Fruit fly (Drosophila melanogaster) whole organism, embryonic: ENCODE data around the gene CCAP.
A peak's percentile ranks its signal among the peaks of the same experiment; 100 is the strongest.

Experiments
- Ada2b ChIP-seq: fragments of 200-800 bp; sonication (Bioruptor generic); IDR thresholded peaks from 2 replicates; pipeline ENCODE4 v1.3.6; 2022; ENCODE audit warnings: missing biosample characterization, missing genetic modification characterization
- Asciz ChIP-seq: fragments of 200-800 bp; sonication (Bioruptor generic); optimal IDR thresholded peaks from 2 replicates; lab custom pipeline; 2017; ENCODE audit warnings: missing biosample characterization, mild to moderate bottlenecking, missing genetic modification characterization, missing genetic modification reagents
- B-H2 ChIP-seq: fragments of 200-800 bp; sonication (Bioruptor generic); optimal IDR thresholded peaks from 2 replicates; lab custom pipeline; 2018; ENCODE audit warnings: missing biosample characterization, mild to moderate bottlenecking, missing genetic modification characterization
- CG10654 ChIP-seq: fragments of 200-800 bp; sonication (Bioruptor generic); optimal IDR thresholded peaks from 2 replicates; lab custom pipeline; 2016; ENCODE audit warnings: missing biosample characterization, missing genetic modification characterization
- CG11085 ChIP-seq: fragments of 200-800 bp; sonication (Bioruptor generic); IDR thresholded peaks from 2 replicates; pipeline ENCODE4 v1.3.6; 2022; ENCODE audit warnings: missing biosample characterization, missing genetic modification characterization
- CG12071 ChIP-seq: fragments of 200-800 bp; sonication (Bioruptor generic); optimal IDR thresholded peaks from 3 replicates; lab custom pipeline; 2018; ENCODE audit warnings: missing biosample characterization, mild to moderate bottlenecking, missing genetic modification characterization
- CG12104 ChIP-seq: fragments of 200-800 bp; sonication (Bioruptor generic); optimal IDR thresholded peaks from 3 replicates; lab custom pipeline; 2016; ENCODE audit warnings: missing biosample characterization, missing genetic modification characterization
- CG12236 ChIP-seq: fragments of 200-800 bp; sonication (Bioruptor generic); optimal IDR thresholded peaks from 2 replicates; lab custom pipeline; 2016; ENCODE audit warnings: missing biosample characterization, missing genetic modification characterization
- CG12769 ChIP-seq: fragments of 200-800 bp; sonication (Bioruptor generic); optimal IDR thresholded peaks from 2 replicates; lab custom pipeline; 2019; ENCODE audit warnings: missing biosample characterization, mild to moderate bottlenecking, missing genetic modification characterization, moderate library complexity
- CG13287 ChIP-seq: fragments of 200-800 bp; sonication (Bioruptor generic); IDR thresholded peaks from 2 replicates; pipeline ENCODE4 v1.3.6; 2022; ENCODE audit warnings: missing biosample characterization, missing genetic modification characterization; ENCODE audit not compliant: partially characterized antibody
- CG14014 ChIP-seq: fragments of 200-800 bp; sonication (Bioruptor generic); IDR thresholded peaks from 2 replicates; pipeline ENCODE4 v1.3.6; 2022; ENCODE audit warnings: missing biosample characterization, missing genetic modification characterization
- CG14050 ChIP-seq: fragments of 200-800 bp; sonication (Bioruptor generic); IDR thresholded peaks from 3 replicates; pipeline ENCODE4 v1.3.6; 2022; ENCODE audit warnings: missing biosample characterization, missing genetic modification characterization
- CG15073 ChIP-seq: fragments of 200-800 bp; sonication (Bioruptor generic); optimal IDR thresholded peaks from 2 replicates; lab custom pipeline; 2016; ENCODE audit warnings: missing biosample characterization, missing genetic modification characterization
- CG15696 ChIP-seq: fragments of 200-800 bp; sonication (Bioruptor generic); optimal IDR thresholded peaks from 2 replicates; lab custom pipeline; 2019; ENCODE audit warnings: missing biosample characterization, mild to moderate bottlenecking, missing genetic modification characterization, moderate library complexity
- CG16863 ChIP-seq: fragments of 200-800 bp; sonication (Bioruptor generic); optimal IDR thresholded peaks from 3 replicates; lab custom pipeline; 2016; ENCODE audit warnings: missing biosample characterization, missing genetic modification characterization
- CG2129 ChIP-seq: fragments of 200-800 bp; sonication (Bioruptor generic); IDR thresholded peaks from 2 replicates; pipeline ENCODE4 v1.3.6; 2022; ENCODE audit warnings: missing biosample characterization, missing genetic modification characterization; ENCODE audit not compliant: partially characterized antibody
- CG3163 ChIP-seq: fragments of 200-800 bp; sonication (Bioruptor generic); optimal IDR thresholded peaks from 3 replicates; lab custom pipeline; 2016; ENCODE audit warnings: missing biosample characterization, missing genetic modification characterization
- CG33213 ChIP-seq: fragments of 200-800 bp; sonication (Bioruptor generic); optimal IDR thresholded peaks from 3 replicates; lab custom pipeline; 2016; ENCODE audit warnings: missing biosample characterization, missing genetic modification characterization
- CG34376 ChIP-seq: fragments of 200-800 bp; sonication (Bioruptor generic); optimal IDR thresholded peaks from 2 replicates; lab custom pipeline; 2018; ENCODE audit warnings: missing biosample characterization, mild to moderate bottlenecking, missing genetic modification characterization
- CG3726 ChIP-seq: fragments of 200-800 bp; sonication (Bioruptor generic); IDR thresholded peaks from 3 replicates; pipeline ENCODE4, ENCODE4 v1.3.6; 2022; ENCODE audit warnings: missing biosample characterization, missing genetic modification characterization
- CG4730 ChIP-seq: fragments of 200-800 bp; sonication (Bioruptor generic); IDR thresholded peaks from 2 replicates; pipeline ENCODE4 v1.3.6; 2022; ENCODE audit warnings: missing biosample characterization, missing genetic modification characterization
- CG5180 ChIP-seq: fragments of 200-800 bp; sonication (Bioruptor generic); optimal IDR thresholded peaks from 3 replicates; lab custom pipeline; 2017; ENCODE audit warnings: missing biosample characterization, missing genetic modification characterization, mild to moderate bottlenecking, moderate library complexity, missing genetic modification reagents
- CG6689 ChIP-seq: fragments of 200-800 bp; sonication (Bioruptor generic); IDR thresholded peaks from 2 replicates; pipeline ENCODE4 v1.3.6; 2022; ENCODE audit warnings: missing biosample characterization, missing genetic modification characterization
- CG7271 ChIP-seq: fragments of 200-800 bp; sonication (Bioruptor generic); optimal IDR thresholded peaks from 2 replicates; lab custom pipeline; 2018; ENCODE audit warnings: missing biosample characterization, mild to moderate bottlenecking, missing genetic modification characterization, moderate library complexity
- D ChIP-seq, 2 experiments: fragments of 200-800 bp in 1 of 2; fragments of >200 bp in 1 of 2; sonication (Bioruptor generic) in 1 of 2; optimal IDR thresholded peaks; 2 replicates in 1 of 2; 3 replicates in 1 of 2; lab custom pipeline; 2017; ENCODE audit warnings: mild to moderate bottlenecking in 1 of 2, missing biosample characterization in 1 of 2, missing genetic modification characterization in 1 of 2, missing genetic modification reagents in 1 of 2
- Dbx ChIP-seq: fragments of 200-800 bp; sonication (Bioruptor generic); IDR thresholded peaks from 3 replicates; pipeline ENCODE4 v1.3.6; 2022; ENCODE audit warnings: missing biosample characterization, missing genetic modification characterization
- Elba2 ChIP-seq: fragments of 200-800 bp; sonication (Bioruptor generic); optimal IDR thresholded peaks from 3 replicates; lab custom pipeline; 2016; ENCODE audit warnings: missing biosample characterization, missing genetic modification characterization
- Fer3 ChIP-seq: fragments of 200-800 bp; sonication (Bioruptor generic); optimal IDR thresholded peaks from 2 replicates; lab custom pipeline; 2018; ENCODE audit warnings: missing biosample characterization, mild to moderate bottlenecking, missing genetic modification characterization, moderate library complexity
- HHEX ChIP-seq: fragments of 200-800 bp; sonication (Bioruptor generic); optimal IDR thresholded peaks from 3 replicates; lab custom pipeline; 2017; ENCODE audit warnings: missing biosample characterization, mild to moderate bottlenecking, missing genetic modification characterization, missing genetic modification reagents
- HLH54F ChIP-seq: fragments of 200-800 bp; sonication (Bioruptor generic); optimal IDR thresholded peaks from 3 replicates; lab custom pipeline; 2016; ENCODE audit warnings: missing biosample characterization, missing genetic modification characterization
- Hey ChIP-seq: fragments of 200-800 bp; sonication (Bioruptor generic); optimal IDR thresholded peaks from 3 replicates; lab custom pipeline; 2018; ENCODE audit warnings: missing biosample characterization, mild to moderate bottlenecking, missing genetic modification characterization
- Hmr ChIP-seq: fragments of 200-800 bp; sonication (Bioruptor generic); optimal IDR thresholded peaks from 3 replicates; lab custom pipeline; 2017; ENCODE audit warnings: mild to moderate bottlenecking, missing biosample characterization, missing genetic modification reagents, missing genetic modification characterization
- Hr78 ChIP-seq, 2 experiments: fragments of 200-800 bp in 1 of 2; fragments of >200 bp in 1 of 2; sonication (Bioruptor generic) in 1 of 2; optimal IDR thresholded peaks; 2 replicates each; lab custom pipeline; 2017 to 2019; ENCODE audit warnings: missing biosample characterization in 2 of 2, missing genetic modification characterization in 2 of 2, mild to moderate bottlenecking in 1 of 2, moderate library complexity in 1 of 2
- MTF-1 ChIP-seq: fragments of 200-800 bp; sonication (Bioruptor generic); optimal IDR thresholded peaks from 2 replicates; lab custom pipeline; 2018; ENCODE audit warnings: missing biosample characterization, mild to moderate bottlenecking, missing genetic modification characterization, borderline replicate concordance
- Myb ChIP-seq: fragments of 200-800 bp; sonication (Bioruptor generic); optimal IDR thresholded peaks from 2 replicates; lab custom pipeline; 2016; ENCODE audit warnings: missing biosample characterization, missing genetic modification characterization
- Six4 ChIP-seq: fragments of 200-800 bp; sonication (Bioruptor generic); optimal IDR thresholded peaks from 2 replicates; lab custom pipeline; 2016; ENCODE audit warnings: missing biosample characterization, missing genetic modification characterization
- Spps ChIP-seq: fragments of 200-800 bp; sonication (Bioruptor generic); optimal IDR thresholded peaks from 2 replicates; lab custom pipeline; 2018; ENCODE audit warnings: missing biosample characterization, mild to moderate bottlenecking, missing genetic modification characterization
- bbx ChIP-seq: fragments of 200-800 bp; sonication (Bioruptor generic); IDR thresholded peaks from 2 replicates; pipeline ENCODE4 v1.3.6; 2022; ENCODE audit warnings: missing biosample characterization, missing genetic modification characterization; ENCODE audit not compliant: partially characterized antibody
- corto ChIP-seq: fragments of 200-800 bp; sonication (Bioruptor generic); optimal IDR thresholded peaks from 2 replicates; lab custom pipeline; 2016; ENCODE audit warnings: missing biosample characterization, mild to moderate bottlenecking, missing genetic modification characterization, moderate library complexity
- croc ChIP-seq: fragments of 200-800 bp; sonication (Bioruptor generic); conservative IDR thresholded peaks from 3 replicates; pipeline ENCODE4 v1.3.6; 2022; ENCODE audit warnings: missing biosample characterization, missing genetic modification characterization
- ewg ChIP-seq: fragments of 200-800 bp; sonication (Bioruptor generic); optimal IDR thresholded peaks from 3 replicates; lab custom pipeline; 2017; ENCODE audit warnings: mild to moderate bottlenecking, missing biosample characterization, missing genetic modification reagents, missing genetic modification characterization
- h ChIP-seq: fragments of >200 bp; optimal IDR thresholded peaks from 2 replicates; lab custom pipeline; 2017
- nmo ChIP-seq: fragments of 200-800 bp; sonication (Bioruptor generic); optimal IDR thresholded peaks from 2 replicates; lab custom pipeline; 2018; ENCODE audit warnings: missing biosample characterization, mild to moderate bottlenecking, missing genetic modification characterization, moderate library complexity
- row ChIP-seq: fragments of 200-800 bp; sonication (Bioruptor generic); IDR thresholded peaks from 3 replicates; pipeline ENCODE4 v1.3.6; 2022; ENCODE audit warnings: missing biosample characterization, missing genetic modification characterization
- sens ChIP-seq: fragments of 200-800 bp; sonication (Bioruptor generic); peaks from one replicate; lab custom pipeline; 2016; ENCODE audit warnings: missing biosample characterization, missing genetic modification characterization
- slp2 ChIP-seq: fragments of 200-800 bp; sonication (Bioruptor generic); optimal IDR thresholded peaks from 2 replicates; lab custom pipeline; 2016; ENCODE audit warnings: missing biosample characterization, missing genetic modification characterization
- sna ChIP-seq: fragments of 200-800 bp; sonication (Bioruptor generic); IDR thresholded peaks from 2 replicates; pipeline ENCODE4 v1.3.6; 2022; ENCODE audit warnings: missing biosample characterization, missing genetic modification characterization; ENCODE audit not compliant: partially characterized antibody
- sug ChIP-seq: fragments of 200-800 bp; optimal IDR thresholded peaks from 2 replicates; lab custom pipeline; 2019; ENCODE audit warnings: missing biosample characterization, mild to moderate bottlenecking, missing genetic modification characterization, moderate library complexity
- tio ChIP-seq: fragments of 200-800 bp; sonication (Bioruptor generic); optimal IDR thresholded peaks from 2 replicates; lab custom pipeline; 2017; ENCODE audit warnings: missing biosample characterization, missing genetic modification characterization, inconsistent platforms

CCAP gene

DNA sequence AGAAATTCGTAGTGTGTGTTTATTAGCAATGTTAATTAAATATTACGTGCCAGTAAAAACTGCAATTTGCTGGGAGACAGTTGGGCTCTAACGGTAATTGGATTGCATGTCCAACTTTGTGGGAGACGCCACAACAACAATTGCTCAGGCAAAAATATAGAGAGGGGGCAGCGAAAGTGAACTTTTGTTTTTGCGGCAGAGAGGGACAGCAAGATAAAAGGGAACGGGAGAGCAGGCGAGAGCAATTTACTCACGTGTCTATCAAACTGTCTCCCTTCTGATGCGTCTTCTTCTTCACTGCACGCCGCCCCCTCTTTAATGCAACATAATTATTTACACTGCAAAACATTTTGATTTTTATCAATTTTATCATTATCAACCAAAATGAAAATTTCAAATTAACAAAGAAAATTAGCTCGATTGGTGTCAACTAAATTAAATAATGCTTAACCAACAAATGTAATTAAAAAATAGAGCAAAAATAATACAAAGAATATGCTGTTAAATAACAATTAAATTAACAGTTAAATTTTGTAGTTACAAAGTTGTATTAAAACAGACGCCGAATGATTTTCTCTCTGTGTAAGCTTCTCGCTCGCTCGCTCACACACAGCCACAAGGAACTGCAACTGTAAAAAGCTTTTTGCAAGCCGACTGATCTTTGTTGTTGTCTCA is 34.5 kb downstream of the CCAP start (continued):
- peak; percentile 66 for TF ChIP-seq Ada2b (GFP tag; lab: Robert Waterston, UW)
- peak; percentile 81 for TF ChIP-seq Fer3 (tag; lab: Kevin White, UChicago)
- peak; percentile 38 for TF ChIP-seq CG12236 (GFP tag; lab: Kevin White, UChicago)
- TF ChIP-seq sna (GFP tag; lab: Robert Waterston, UW), result no peak
- TF ChIP-seq Spps (tag; lab: Kevin White, UChicago), result peak; percentile 79
- TF ChIP-seq bbx (GFP tag; lab: Robert Waterston, UW), result no peak
- peak; percentile 22 for TF ChIP-seq CG3163
- TF ChIP-seq tio, result peak; percentile 64
- TF ChIP-seq B-H2, result no peak
- peak; percentile 75 for TF ChIP-seq croc (GFP tag; lab: Robert Waterston, UW)
- TF ChIP-seq sug (tag; lab: Kevin White, UChicago), result peak; percentile 35
- peak; percentile 24 for TF ChIP-seq Myb (GFP tag; lab: Kevin White, UChicago)
- no peak for TF ChIP-seq CG33213 (GFP tag; lab: Kevin White, UChicago)
- TF ChIP-seq CG15696, result peak; percentile 91
- TF ChIP-seq MTF-1 (GFP tag; lab: Kevin White, UChicago), result peak; percentile 34
- TF ChIP-seq Six4 (GFP tag; lab: Kevin White, UChicago), result peak; percentile 83
- TF ChIP-seq Hr78 (GFP tag; optimal IDR thresholded peaks at IDR 0.05; lab: Kevin White, UChicago), result peak in 1 of 2 experiments; percentile 73
- TF ChIP-seq CG13287 (GFP tag; lab: Robert Waterston, UW), result no peak
- TF ChIP-seq CG12071 (GFP tag; lab: Kevin White, UChicago), result peak; percentile 12
- TF ChIP-seq Elba2 (GFP tag; lab: Kevin White, UChicago), result no peak
- peak; percentile 83 for TF ChIP-seq CG10654 (GFP tag; lab: Kevin White, UChicago)
- TF ChIP-seq ewg (GFP tag; lab: Kevin White, UChicago), result peak; percentile 74
- TF ChIP-seq Hmr (GFP tag; lab: Kevin White, UChicago), result peak; percentile 11
- TF ChIP-seq slp2 (GFP tag; lab: Kevin White, UChicago), result peak; percentile 58
- TF ChIP-seq CG14014 (GFP tag; lab: Robert Waterston, UW), result peak; percentile 50
- TF ChIP-seq CG11085 (GFP tag; lab: Robert Waterston, UW), result no peak
- TF ChIP-seq CG5180, result peak; percentile 74
- TF ChIP-seq CG14050 (GFP tag; lab: Robert Waterston, UW), result peak; percentile 69
- no peak for TF ChIP-seq CG34376 (GFP tag; lab: Kevin White, UChicago)
- peak; percentile 96 for TF ChIP-seq sens (GFP tag; lab: Kevin White, UChicago)
- TF ChIP-seq CG7271, result peak; percentile 71
- peak; percentile 91 for TF ChIP-seq nmo (GFP tag; lab: Kevin White, UChicago)
- peak; percentile 38 for TF ChIP-seq HLH54F (GFP tag; lab: Kevin White, UChicago)
- TF ChIP-seq CG6689, result peak; percentile 90
- TF ChIP-seq Asciz (GFP tag; lab: Kevin White, UChicago), result peak; percentile 90
- TF ChIP-seq CG16863 (GFP tag; lab: Kevin White, UChicago), result peak; percentile 70
- peak; percentile 71 for TF ChIP-seq HHEX (GFP tag; lab: Kevin White, UChicago)
- TF ChIP-seq CG12769, result no peak
- peak; percentile 58 for TF ChIP-seq CG12104 (GFP tag; lab: Kevin White, UChicago)
- no peak for TF ChIP-seq h (lab: Kevin White, UChicago)
- TF ChIP-seq D (optimal IDR thresholded peaks at IDR 0.05; lab: Kevin White, UChicago), result no peak
- peak; percentile 87 for TF ChIP-seq D (GFP tag; optimal IDR thresholded peaks at IDR 0.05; lab: Kevin White, UChicago)
- no peak for TF ChIP-seq Hey
- peak; percentile 64 for TF ChIP-seq CG4730 (GFP tag; lab: Robert Waterston, UW)
- TF ChIP-seq CG3726 (GFP tag; lab: Robert Waterston, UW), result peak; percentile 63; the same call in 2 of the 3 replicates
- peak; percentile 76 for TF ChIP-seq row (GFP tag; lab: Robert Waterston, UW)
- no peak for TF ChIP-seq CG2129 (GFP tag; lab: Robert Waterston, UW)
- TF ChIP-seq Dbx, result no peak
- TF ChIP-seq corto, result peak; percentile 27
- TF ChIP-seq CG15073 (GFP tag; lab: Kevin White, UChicago), result peak; percentile 33
